Fruit fly (Drosophila melanogaster): ENCODE data around the gene rg.

rg gene

DNA sequence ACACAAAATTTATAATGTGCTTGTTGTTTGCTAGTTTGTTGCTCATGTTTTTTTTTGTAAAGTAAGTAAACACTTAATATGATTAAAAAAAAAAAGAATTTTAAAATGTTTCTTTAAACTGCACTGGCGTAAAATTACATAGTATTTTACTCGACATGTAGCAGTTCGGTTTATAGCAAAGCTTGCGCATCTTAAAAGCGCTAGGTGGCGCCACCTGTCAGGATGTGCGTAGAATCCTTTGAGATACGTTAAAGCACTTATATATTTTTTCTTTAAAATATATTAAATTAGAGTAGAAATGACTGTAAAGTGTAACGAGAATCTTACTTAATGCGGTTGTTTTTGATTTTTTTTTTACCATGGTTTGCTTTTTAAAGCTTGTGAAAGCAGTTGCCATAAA is 67.3 kb downstream of the rg start:
- TF ChIP-seq Myc (optimal IDR thresholded peaks at IDR 0.05) = peak; percentile 33
- no peak for TF ChIP-seq Hnf4 (GFP tag; optimal IDR thresholded peaks at IDR 0.05)

dm6 chrX:5164924-5165323 is 79.4 kb downstream of the rg start:
- TF ChIP-seq Mio (GFP tag; optimal IDR thresholded peaks at IDR 0.05) (no peak), tai (GFP tag; optimal IDR thresholded peaks at IDR 0.05) (no peak), GATAd (GFP tag; optimal IDR thresholded peaks at IDR 0.05) (no peak), dmrt93B (GFP tag; optimal IDR thresholded peaks at IDR 0.05) (no peak), Sp1 (GFP tag; optimal IDR thresholded peaks at IDR 0.05) (no peak), Dfd (GFP tag; optimal IDR thresholded peaks at IDR 0.05) (no peak), CG32264 (GFP tag; optimal IDR thresholded peaks at IDR 0.05) (no peak), brk (GFP tag; optimal IDR thresholded peaks at IDR 0.05) (no peak), sv (GFP tag; optimal IDR thresholded peaks at IDR 0.05) (no peak), Rel (GFP tag; optimal IDR thresholded peaks at IDR 0.05) (no peak), Rel (tag; optimal IDR thresholded peaks at IDR 0.05) (no peak), ey (GFP tag; optimal IDR thresholded peaks at IDR 0.05) (no peak), woc (GFP tag; optimal IDR thresholded peaks at IDR 0.05) (no peak), Myc (optimal IDR thresholded peaks at IDR 0.05) (no peak)

- TF ChIP-seq Abd-B (GFP tag; optimal IDR thresholded peaks at IDR 0.05) (no peak), ey (GFP tag; optimal IDR thresholded peaks at IDR 0.05) (no peak), dmrt93B (GFP tag; optimal IDR thresholded peaks at IDR 0.05) (no peak), br (GFP tag; optimal IDR thresholded peaks at IDR 0.05) (no peak), sage (GFP tag; optimal IDR thresholded peaks at IDR 0.05) (no peak), rgr (GFP tag; optimal IDR thresholded peaks at IDR 0.05) (no peak), woc (GFP tag; optimal IDR thresholded peaks at IDR 0.05) (no peak), psq (GFP tag; optimal IDR thresholded peaks at IDR 0.05) (no peak), jim (GFP tag; optimal IDR thresholded peaks at IDR 0.05) (no peak), foxo (GFP tag; optimal IDR thresholded peaks at IDR 0.05) (no peak), sv (GFP tag; optimal IDR thresholded peaks at IDR 0.05) (no peak), Mio (GFP tag; optimal IDR thresholded peaks at IDR 0.05) (no peak), N (GFP tag; optimal IDR thresholded peaks at IDR 0.05) (no peak), Rel (GFP tag; optimal IDR thresholded peaks at IDR 0.05) (no peak), Rel (tag; optimal IDR thresholded peaks at IDR 0.05) (no peak), Jra (GFP tag; optimal IDR thresholded peaks at IDR 0.05) (no peak), CG9705 (GFP tag; optimal IDR thresholded peaks at IDR 0.05) (no peak), Vsx2 (GFP tag; optimal IDR thresholded peaks at IDR 0.05; ENCODE audit: partially characterized antibody) (no peak), Myc (optimal IDR thresholded peaks at IDR 0.05) (no peak), tai (GFP tag; optimal IDR thresholded peaks at IDR 0.05) (no peak), Hr78 (GFP tag; optimal IDR thresholded peaks at IDR 0.05) (no peak)
Observed at dm6 chrX:5168193-5168592, 82.6 kb downstream of the rg start.

DNA sequence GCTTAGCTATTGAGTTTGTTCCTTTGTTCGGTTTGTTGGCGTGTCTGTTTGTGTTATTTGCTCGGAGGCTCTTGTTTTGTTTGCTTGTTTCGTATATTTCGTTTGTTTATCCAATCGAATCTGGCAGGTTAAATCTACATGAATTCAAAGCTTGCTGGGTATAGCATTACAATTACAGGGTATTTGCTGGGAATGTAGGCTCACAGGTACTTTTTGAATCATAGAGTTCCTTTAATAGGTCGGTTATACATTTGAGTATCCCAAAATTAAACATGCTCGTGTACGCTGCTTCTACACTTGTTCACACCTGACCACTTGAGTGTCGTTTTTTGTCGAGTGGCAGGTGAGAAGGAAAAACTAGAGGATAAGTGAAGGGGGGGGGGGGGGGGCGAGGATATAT is 96.7 kb downstream of the rg start, which contains the start of gene CG5062:
CG5062 (minus strand) TSS at position 101 of the 400 bp plus-strand sequence.
- TF ChIP-seq Jra (GFP tag; optimal IDR thresholded peaks at IDR 0.05) (no peak), lola (GFP tag; optimal IDR thresholded peaks at IDR 0.05) (no peak), dsf (GFP tag; optimal IDR thresholded peaks at IDR 0.05; ENCODE audit: borderline replicate concordance) (no peak), Dif (GFP tag; optimal IDR thresholded peaks at IDR 0.05; ENCODE audit: partially characterized antibody) (no peak), CG32264 (GFP tag; optimal IDR thresholded peaks at IDR 0.05) (no peak), foxo (GFP tag; optimal IDR thresholded peaks at IDR 0.05) (no peak), woc (GFP tag; optimal IDR thresholded peaks at IDR 0.05) (no peak), Hr78 (GFP tag; optimal IDR thresholded peaks at IDR 0.05) (no peak), br (GFP tag; optimal IDR thresholded peaks at IDR 0.05) (no peak), dmrt93B (GFP tag; optimal IDR thresholded peaks at IDR 0.05) (no peak), usp (GFP tag; optimal IDR thresholded peaks at IDR 0.05) (no peak)

DNA sequence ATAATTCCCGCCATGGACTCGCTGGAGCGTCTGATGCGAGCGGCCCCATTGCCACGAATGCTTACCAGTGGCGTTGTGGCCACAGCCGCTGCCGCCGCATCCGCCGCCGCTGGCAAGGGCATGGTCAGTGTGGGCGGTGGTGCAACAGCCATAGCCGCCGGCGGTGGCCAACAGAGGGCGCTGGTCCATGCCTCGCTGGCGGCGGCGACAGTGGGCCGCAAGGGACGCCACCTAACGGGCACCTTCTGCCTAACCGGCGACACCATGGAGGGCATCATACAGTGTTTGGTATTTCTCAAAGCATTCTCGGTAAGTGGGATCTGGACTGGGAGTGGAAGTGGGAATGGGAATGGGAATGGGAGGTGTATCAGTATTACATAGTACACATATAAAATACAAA is 101.6 kb downstream of the rg start:
- TF ChIP-seq CrebA (GFP tag; optimal IDR thresholded peaks at IDR 0.05; ENCODE audit: borderline replicate concordance) (no peak), brk (GFP tag; optimal IDR thresholded peaks at IDR 0.05) (no peak), fru (GFP tag; optimal IDR thresholded peaks at IDR 0.05) (no peak), GATAd (GFP tag; optimal IDR thresholded peaks at IDR 0.05) (no peak), Rel (GFP tag; optimal IDR thresholded peaks at IDR 0.05) (no peak), Rel (tag; optimal IDR thresholded peaks at IDR 0.05) (no peak), Myc (optimal IDR thresholded peaks at IDR 0.05) (no peak), pan (optimal IDR thresholded peaks at IDR 0.05) (no peak), jim (GFP tag; optimal IDR thresholded peaks at IDR 0.05) (no peak), dl (GFP tag; optimal IDR thresholded peaks at IDR 0.05; ENCODE audit: insufficient read depth in 1 of 2, partially characterized antibody in 2 of 2) (no peak), tai (GFP tag; optimal IDR thresholded peaks at IDR 0.05) (no peak), CG9705 (GFP tag; optimal IDR thresholded peaks at IDR 0.05) (no peak), Vsx2 (GFP tag; optimal IDR thresholded peaks at IDR 0.05; ENCODE audit: partially characterized antibody) (no peak), lola (GFP tag; optimal IDR thresholded peaks at IDR 0.05) (no peak), Dfd (GFP tag; optimal IDR thresholded peaks at IDR 0.05) (no peak), foxo (GFP tag; optimal IDR thresholded peaks at IDR 0.05) (no peak), Jra (GFP tag; optimal IDR thresholded peaks at IDR 0.05) (no peak), N (GFP tag; optimal IDR thresholded peaks at IDR 0.05) (no peak), Dif (GFP tag; optimal IDR thresholded peaks at IDR 0.05; ENCODE audit: partially characterized antibody) (no peak), sage (GFP tag; optimal IDR thresholded peaks at IDR 0.05) (no peak), Abd-B (GFP tag; optimal IDR thresholded peaks at IDR 0.05) (no peak)

Measured in whole organism, wandering third instar larva.